Worm (Caenorhabditis elegans) whole organism, mixed stage, embryonic: ENCODE measurements around the gene nhr-27.

Source experiments
- M03D4.4 ChIP-seq: sonication (generic microtip); optimal IDR thresholded peaks from 2 replicates; lab custom pipeline; 2017; ENCODE audit warnings: mild to moderate bottlenecking, missing genetic modification characterization, missing compliant biosample characterization
- bed-3 ChIP-seq: fragments of 200-800 bp; sonication (Bioruptor generic); optimal IDR thresholded peaks from 3 replicates; lab custom pipeline; 2018; ENCODE audit warnings: mild to moderate bottlenecking, missing genetic modification characterization, moderate library complexity, missing compliant biosample characterization
- blmp-1 ChIP-seq: fragments of 150-350 bp; optimal IDR thresholded peaks from 2 replicates; lab custom pipeline; 2014; ENCODE audit warnings: missing biosample characterization, missing genetic modification characterization
- ceh-39 ChIP-seq: fragments of 150-350 bp; optimal IDR thresholded peaks from 2 replicates; lab custom pipeline; 2014; ENCODE audit warnings: missing biosample characterization, missing genetic modification characterization
- ceh-43 ChIP-seq: fragments of 200-800 bp; sonication (Bioruptor generic); optimal IDR thresholded peaks from 2 replicates; lab custom pipeline; 2018; ENCODE audit warnings: mild to moderate bottlenecking, missing genetic modification characterization, moderate library complexity, missing compliant biosample characterization
- ceh-83 ChIP-seq: fragments of 200-800 bp; sonication (Bioruptor generic); optimal IDR thresholded peaks from 2 replicates; lab custom pipeline; 2018; ENCODE audit warnings: mild to moderate bottlenecking, missing genetic modification characterization, missing compliant biosample characterization
- ces-1 ChIP-seq: fragments of 150-350 bp; optimal IDR thresholded peaks from 2 replicates; lab custom pipeline; 2014; ENCODE audit warnings: missing biosample characterization, missing genetic modification reagents, missing genetic modification characterization
- cnd-1 ChIP-seq: fragments of 200-800 bp; sonication (Bioruptor generic); optimal IDR thresholded peaks from 2 replicates; lab custom pipeline; 2018; ENCODE audit warnings: mild to moderate bottlenecking, missing genetic modification characterization, missing compliant biosample characterization
- drap-1 ChIP-seq: fragments of 200-800 bp; sonication (Bioruptor generic); optimal IDR thresholded peaks from 3 replicates; lab custom pipeline; 2018; ENCODE audit warnings: mild to moderate bottlenecking, missing genetic modification characterization, missing compliant biosample characterization
- elt-1 ChIP-seq: sonication (generic microtip); optimal IDR thresholded peaks from 2 replicates; lab custom pipeline; 2017; ENCODE audit warnings: missing genetic modification characterization, mild to moderate bottlenecking, missing compliant biosample characterization, antibody characterized with exemption, moderate library complexity, borderline replicate concordance; ENCODE audit not compliant: insufficient read depth
- elt-3 ChIP-seq: fragments of 150-350 bp; optimal IDR thresholded peaks from 2 replicates; lab custom pipeline; 2014; ENCODE audit warnings: missing biosample characterization, missing genetic modification characterization
- flh-1 ChIP-seq: fragments of 200-800 bp; sonication (Bioruptor generic); optimal IDR thresholded peaks from 2 replicates; lab custom pipeline; 2018; ENCODE audit warnings: mild to moderate bottlenecking, missing genetic modification characterization, moderate library complexity, missing compliant biosample characterization
- ham-2 ChIP-seq: fragments of 200-800 bp; sonication (Bioruptor generic); optimal IDR thresholded peaks from 2 replicates; lab custom pipeline; 2018; ENCODE audit warnings: mild to moderate bottlenecking, missing genetic modification characterization, missing compliant biosample characterization
- lin-13 ChIP-seq: fragments of 150-350 bp; optimal IDR thresholded peaks from 2 replicates; lab custom pipeline; 2014; ENCODE audit warnings: missing biosample characterization, missing genetic modification characterization
- lin-32 ChIP-seq: fragments of 200-800 bp; sonication (Bioruptor generic); optimal IDR thresholded peaks from 2 replicates; lab custom pipeline; 2018; ENCODE audit warnings: mild to moderate bottlenecking, missing genetic modification characterization, missing compliant biosample characterization
- lsy-2 ChIP-seq: fragments of 150-350 bp; optimal IDR thresholded peaks from 2 replicates; lab custom pipeline; 2014; ENCODE audit warnings: missing biosample characterization, missing genetic modification characterization
- mab-5 ChIP-seq: fragments of 150-350 bp; optimal IDR thresholded peaks from 2 replicates; lab custom pipeline; 2014; ENCODE audit warnings: missing biosample characterization, missing genetic modification characterization
- mep-1 ChIP-seq: fragments of 150-350 bp; optimal IDR thresholded peaks from 2 replicates; lab custom pipeline; 2017; ENCODE audit warnings: missing biosample characterization, missing genetic modification reagents, missing genetic modification characterization, inconsistent platforms
- mls-2 ChIP-seq: sonication (generic microtip); optimal IDR thresholded peaks from 2 replicates; lab custom pipeline; 2016; ENCODE audit warnings: mild to moderate bottlenecking, missing genetic modification characterization, moderate library complexity, missing compliant biosample characterization
- nhr-12 ChIP-seq: fragments of 150-350 bp; optimal IDR thresholded peaks from 2 replicates; lab custom pipeline; 2014; ENCODE audit warnings: missing biosample characterization, missing genetic modification characterization
- nhr-2 ChIP-seq: fragments of 150-350 bp; optimal IDR thresholded peaks from 2 replicates; lab custom pipeline; 2014; ENCODE audit warnings: missing biosample characterization, missing genetic modification characterization
- nhr-28 ChIP-seq: fragments of 150-350 bp; optimal IDR thresholded peaks from 2 replicates; lab custom pipeline; 2014; ENCODE audit warnings: missing biosample characterization, missing genetic modification characterization
- nhr-76 ChIP-seq: sonication (generic microtip); optimal IDR thresholded peaks from 2 replicates; lab custom pipeline; 2017; ENCODE audit warnings: missing biosample characterization, missing genetic modification characterization
- pha-4 ChIP-seq: fragments of 150-350 bp; optimal IDR thresholded peaks from 2 replicates; lab custom pipeline; 2018; ENCODE audit warnings: missing biosample characterization, missing genetic modification reagents, missing genetic modification characterization
- snpc-4 ChIP-seq: fragments of 150-350 bp; optimal IDR thresholded peaks from 2 replicates; lab custom pipeline; 2014; ENCODE audit warnings: missing biosample characterization, missing genetic modification characterization
- sptf-1 ChIP-seq: sonication (generic microtip); optimal IDR thresholded peaks from 2 replicates; lab custom pipeline; 2017; ENCODE audit warnings: mild to moderate bottlenecking, missing genetic modification characterization, moderate library complexity, missing compliant biosample characterization
- tbx-8 ChIP-seq: fragments of 200-800 bp; sonication (Bioruptor generic); optimal IDR thresholded peaks from 2 replicates; lab custom pipeline; 2018; ENCODE audit warnings: mild to moderate bottlenecking, missing genetic modification characterization, moderate library complexity, missing compliant biosample characterization
- unc-120 ChIP-seq: sonication (generic microtip); optimal IDR thresholded peaks from 2 replicates; lab custom pipeline; 2017; ENCODE audit warnings: missing genetic modification characterization, missing compliant biosample characterization; ENCODE audit not compliant: poor library complexity, severe bottlenecking
- unc-39 ChIP-seq: fragments of 150-350 bp; optimal IDR thresholded peaks from 2 replicates; lab custom pipeline; 2014; ENCODE audit warnings: missing biosample characterization, missing genetic modification characterization
- unc-62 ChIP-seq: fragments of 150-350 bp; optimal IDR thresholded peaks from 2 replicates; lab custom pipeline; 2014; ENCODE audit warnings: missing biosample characterization, missing genetic modification reagents, missing genetic modification characterization
- ztf-11 ChIP-seq: fragments of 150-350 bp; optimal IDR thresholded peaks from 2 replicates; lab custom pipeline; 2014; ENCODE audit warnings: missing biosample characterization, missing genetic modification characterization

The nhr-27 gene

DNA sequence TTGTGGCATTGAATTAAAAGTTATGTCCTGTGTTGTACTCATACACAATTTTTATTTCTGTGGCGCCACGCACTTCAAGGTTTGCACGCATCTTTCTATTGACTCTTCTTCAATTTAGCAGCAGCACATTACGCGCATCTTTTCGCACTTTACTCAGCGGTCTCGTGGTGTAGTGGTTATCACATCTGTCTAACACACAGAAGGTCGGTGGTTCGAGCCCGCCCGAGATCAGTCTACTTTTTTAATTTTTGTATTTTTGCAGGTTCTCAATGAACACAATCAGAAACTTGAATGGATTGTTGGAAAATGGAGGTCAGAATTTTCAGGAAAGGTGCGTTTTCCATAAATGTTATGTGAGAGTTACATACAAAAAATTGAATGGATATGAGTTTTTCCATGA, 35.4 kb upstream of the nhr-27 start:
- TF ChIP-seq flh-1 (GFP tag; lab: Kevin White, UChicago) (peak; percentile 22), nhr-76 (tag; lab: Kevin White, UChicago) (no peak), M03D4.4 (tag; lab: Kevin White, UChicago) (peak; percentile 52), blmp-1 (tag; lab: Kevin White, UChicago) (no peak), lsy-2 (tag; lab: Kevin White, UChicago) (no peak), bed-3 (peak; percentile 20), lin-32 (GFP tag; lab: Kevin White, UChicago) (peak; percentile 17), nhr-28 (no peak), drap-1 (peak; percentile 66), ceh-39 (no peak), pha-4 (tag; lab: Kevin White, UChicago) (no peak), tbx-8 (no peak), nhr-2 (tag; lab: Kevin White, UChicago) (no peak), unc-120 (tag; lab: Kevin White, UChicago) (peak; percentile 33), mls-2 (tag; lab: Kevin White, UChicago) (peak; percentile 49), ces-1 (GFP tag; lab: Kevin White, UChicago) (no peak), sptf-1 (tag; lab: Kevin White, UChicago) (peak; percentile 39), cnd-1 (tag; lab: Kevin White, UChicago) (peak; percentile 66), mep-1 (tag; lab: Kevin White, UChicago) (no peak), ceh-83 (peak; percentile 77), elt-3 (tag; lab: Kevin White, UChicago) (no peak)

DNA sequence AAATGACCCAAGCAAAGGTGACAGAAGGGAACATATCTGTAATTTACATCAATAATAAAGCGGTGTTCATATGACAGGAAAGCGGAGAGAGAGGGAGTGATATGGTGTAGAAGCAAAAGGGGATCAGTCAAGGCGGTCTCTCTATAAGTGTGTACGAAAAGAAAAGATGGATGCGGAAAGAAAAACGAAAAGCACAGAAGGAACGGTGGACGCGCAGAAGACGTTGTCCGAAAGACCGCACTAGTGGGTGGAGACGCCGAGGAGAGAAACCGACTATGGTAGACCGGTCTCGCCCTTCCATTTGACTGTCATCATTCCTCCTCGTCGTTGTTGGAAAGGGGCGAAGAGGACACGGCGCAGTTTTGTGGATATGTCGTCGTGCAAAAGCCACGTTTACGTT, 34.9 kb upstream of the nhr-27 start, which contains the start of gene C52G5.2:
Gene C52G5.2, plus strand, starts transcription at position 301 of the 400 bp plus-strand sequence.
- no peak for TF ChIP-seq sptf-1 (tag; lab: Kevin White, UChicago)
- TF ChIP-seq mab-5 (tag; lab: Kevin White, UChicago), result no peak
- TF ChIP-seq elt-3 (tag; lab: Kevin White, UChicago), result no peak
- TF ChIP-seq snpc-4 (tag; lab: Kevin White, UChicago), result no peak
- no peak for TF ChIP-seq unc-62 (GFP tag; lab: Kevin White, UChicago)
- no peak for TF ChIP-seq ztf-11 (tag; lab: Kevin White, UChicago)
- no peak for TF ChIP-seq ham-2 (GFP tag; lab: Kevin White, UChicago)
- TF ChIP-seq bed-3, result no peak
- TF ChIP-seq ces-1 (GFP tag; lab: Kevin White, UChicago), result no peak
- TF ChIP-seq, all 35 proteins: peak for 0

DNA sequence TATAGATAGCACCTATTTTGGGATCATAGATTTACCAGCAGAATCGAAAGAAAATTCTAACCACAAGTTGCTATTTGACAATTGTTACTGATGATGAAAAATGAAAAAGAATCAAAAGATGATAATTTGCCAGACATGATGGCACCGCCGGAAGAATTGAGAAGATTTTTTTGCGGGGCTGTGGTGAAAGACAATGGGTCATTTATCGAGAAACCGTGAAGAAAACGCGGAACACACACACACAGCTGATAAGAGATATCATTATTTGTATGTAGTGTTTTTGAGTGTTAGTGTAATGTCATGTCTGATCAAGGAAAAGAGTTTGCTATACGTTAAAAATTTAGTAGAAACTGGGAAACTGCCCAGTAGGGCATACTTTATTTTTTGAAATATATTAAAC, 26.7 kb upstream of the nhr-27 start:
- no peak for TF ChIP-seq lin-32 (GFP tag; lab: Kevin White, UChicago)
- no peak for TF ChIP-seq nhr-28
- TF ChIP-seq elt-3 (tag; lab: Kevin White, UChicago), result no peak
- no peak for TF ChIP-seq nhr-12 (tag; lab: Kevin White, UChicago)
- no peak for TF ChIP-seq unc-39 (tag; lab: Kevin White, UChicago)

DNA sequence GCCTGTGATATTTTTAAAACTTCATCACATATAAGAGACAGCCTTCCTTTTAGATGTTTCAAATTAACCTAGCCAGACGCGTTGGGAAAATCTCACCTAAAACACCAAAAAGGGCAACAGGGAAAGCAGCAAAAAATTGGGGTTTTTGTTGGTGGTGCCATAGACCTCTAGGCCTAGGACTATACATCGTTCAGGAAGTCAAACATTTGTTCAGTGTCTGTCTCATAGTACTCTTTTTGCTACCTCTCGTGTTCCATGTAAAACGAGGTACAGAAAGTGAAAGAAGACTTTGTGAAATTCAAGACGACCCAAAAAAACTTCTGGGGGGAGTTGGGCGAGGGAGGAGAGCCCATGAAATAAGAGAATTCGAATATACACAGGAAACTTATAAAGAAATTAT, 20.9 kb upstream of the nhr-27 start:
- TF ChIP-seq bed-3 (no peak), nhr-28 (no peak), blmp-1 (tag; lab: Kevin White, UChicago) (no peak), elt-3 (tag; lab: Kevin White, UChicago) (no peak), M03D4.4 (tag; lab: Kevin White, UChicago) (no peak), ham-2 (GFP tag; lab: Kevin White, UChicago) (no peak), sptf-1 (tag; lab: Kevin White, UChicago) (no peak), pha-4 (tag; lab: Kevin White, UChicago) (no peak), ceh-43 (GFP tag; lab: Kevin White, UChicago) (no peak), elt-1 (tag; lab: Kevin White, UChicago) (no peak), mep-1 (tag; lab: Kevin White, UChicago) (no peak), tbx-8 (no peak), lin-32 (GFP tag; lab: Kevin White, UChicago) (no peak), drap-1 (no peak), lin-13 (tag; lab: Kevin White, UChicago) (no peak)
